Fruit fly (Drosophila melanogaster) whole organism, wandering third instar larva: ENCODE data around the gene CG18294.

Experiments
- CG9705 ChIP-seq: fragments of 200-800 bp; sonication (Bioruptor generic); optimal IDR thresholded peaks from 2 replicates; lab custom pipeline; 2018; ENCODE audit warnings: missing biosample characterization, mild to moderate bottlenecking, missing genetic modification characterization
- Rel ChIP-seq, 2 experiments: fragments of 200-800 bp; sonication (Bioruptor generic) in 1 of 2; optimal IDR thresholded peaks; 2 replicates in 1 of 2; 3 replicates in 1 of 2; lab custom pipeline; 2016 to 2019; ENCODE audit warnings: mild to moderate bottlenecking in 2 of 2, missing biosample characterization in 2 of 2, missing genetic modification characterization in 2 of 2, moderate library complexity in 1 of 2

DNA sequence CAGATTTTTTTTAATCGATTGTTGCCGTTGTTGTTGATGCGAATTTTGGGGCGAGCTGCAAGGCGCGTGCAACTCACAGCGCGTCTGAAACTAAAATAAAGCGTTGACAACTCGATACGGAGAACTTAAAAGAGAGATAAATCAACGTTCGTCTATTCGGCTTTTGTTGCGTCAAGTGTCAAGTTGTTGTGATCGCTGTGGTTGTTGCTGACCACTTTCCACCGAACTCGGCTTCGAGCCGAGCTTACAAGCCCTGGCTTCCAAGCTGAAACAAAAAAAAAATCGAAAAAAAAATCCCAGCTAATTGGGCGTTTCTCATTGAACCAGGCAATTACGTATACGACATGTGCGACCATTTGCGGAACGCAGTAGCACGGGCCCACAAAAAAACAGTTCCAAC is 28.4 kb upstream of the CG18294 start, which contains the start of gene CG9452:
- TF ChIP-seq Rel (GFP tag; optimal IDR thresholded peaks at IDR 0.05; lab: Kevin White, UChicago) (no peak), Rel (tag; optimal IDR thresholded peaks at IDR 0.05; lab: Kevin White, UChicago) (no peak), CG9705 (GFP tag; lab: Kevin White, UChicago) (no peak)
